Fruit fly (Drosophila melanogaster) whole organism, embryonic: Measurements from ENCODE around the gene ThrRS.
A peak's percentile ranks its signal among the peaks of the same experiment; 100 is the strongest.

Experiments
- CG1024 ChIP-seq: fragments of 200-800 bp; sonication (Bioruptor generic); IDR thresholded peaks from 2 replicates; pipeline ENCODE4 v1.3.6; 2022; ENCODE audit warnings: missing biosample characterization, missing genetic modification characterization
- CG15479 ChIP-seq: fragments of 200-800 bp; sonication (Bioruptor generic); optimal IDR thresholded peaks from 3 replicates; lab custom pipeline; 2019; ENCODE audit warnings: missing biosample characterization, mild to moderate bottlenecking, missing genetic modification characterization, moderate library complexity
- CG17612 ChIP-seq: fragments of 200-800 bp; sonication (Bioruptor generic); IDR thresholded peaks from 2 replicates; pipeline ENCODE4 v1.3.6; 2022; ENCODE audit warnings: missing biosample characterization, missing genetic modification characterization
- CG2129 ChIP-seq: fragments of 200-800 bp; sonication (Bioruptor generic); IDR thresholded peaks from 2 replicates; pipeline ENCODE4 v1.3.6; 2022; ENCODE audit warnings: missing biosample characterization, missing genetic modification characterization; ENCODE audit not compliant: partially characterized antibody
- CG2202 ChIP-seq: fragments of 200-800 bp; sonication (Bioruptor generic); optimal IDR thresholded peaks from 2 replicates; lab custom pipeline; 2018; ENCODE audit warnings: missing biosample characterization, mild to moderate bottlenecking, missing genetic modification characterization
- CG2712 ChIP-seq: fragments of 200-800 bp; optimal IDR thresholded peaks from 3 replicates; lab custom pipeline; 2019; ENCODE audit warnings: missing biosample characterization, mild to moderate bottlenecking, missing genetic modification characterization, moderate library complexity
- CG2889 ChIP-seq: fragments of 200-800 bp; sonication (Bioruptor generic); IDR thresholded peaks from 3 replicates; pipeline ENCODE4 v1.3.6; 2022; ENCODE audit warnings: missing biosample characterization, missing genetic modification characterization
- CG30431 ChIP-seq: fragments of 200-800 bp; sonication (Bioruptor generic); optimal IDR thresholded peaks from 2 replicates; lab custom pipeline; 2017; ENCODE audit warnings: missing biosample characterization, missing genetic modification characterization
- CG32767 ChIP-seq: fragments of 200-800 bp; sonication (Bioruptor generic); IDR thresholded peaks from 2 replicates; pipeline ENCODE4 v1.3.6; 2022; ENCODE audit warnings: missing biosample characterization, missing genetic modification characterization
- CG32772 ChIP-seq: fragments of 200-800 bp; sonication (Bioruptor generic); IDR thresholded peaks from 2 replicates; pipeline ENCODE4 v1.3.6; 2022; ENCODE audit warnings: missing biosample characterization, missing genetic modification characterization
- CG42726 ChIP-seq: fragments of 200-800 bp; sonication (Bioruptor generic); IDR thresholded peaks from 2 replicates; pipeline ENCODE4 v1.3.6; 2022; ENCODE audit warnings: missing biosample characterization, missing genetic modification characterization; ENCODE audit not compliant: partially characterized antibody
- CG4282 ChIP-seq: fragments of 200-800 bp; sonication (Bioruptor generic); optimal IDR thresholded peaks from 2 replicates; lab custom pipeline; 2016; ENCODE audit warnings: missing biosample characterization, missing genetic modification characterization
- CG7556 ChIP-seq: fragments of 200-800 bp; sonication (Bioruptor generic); optimal IDR thresholded peaks from 2 replicates; lab custom pipeline; 2017; ENCODE audit warnings: missing biosample characterization, mild to moderate bottlenecking, missing genetic modification characterization
- CG9437 ChIP-seq: fragments of 200-800 bp; sonication (Bioruptor generic); optimal IDR thresholded peaks from 2 replicates; lab custom pipeline; 2018; ENCODE audit warnings: missing biosample characterization, mild to moderate bottlenecking, missing genetic modification characterization
- CHES-1-like ChIP-seq: fragments of 200-800 bp; sonication (Bioruptor generic); optimal IDR thresholded peaks from 2 replicates; lab custom pipeline; 2016; ENCODE audit warnings: missing biosample characterization, missing genetic modification characterization
- Hey ChIP-seq: fragments of 200-800 bp; sonication (Bioruptor generic); optimal IDR thresholded peaks from 3 replicates; lab custom pipeline; 2018; ENCODE audit warnings: missing biosample characterization, mild to moderate bottlenecking, missing genetic modification characterization
- MESR4 ChIP-seq: fragments of 200-800 bp; sonication (Bioruptor generic); optimal IDR thresholded peaks from 2 replicates; lab custom pipeline; 2018; ENCODE audit warnings: missing biosample characterization, mild to moderate bottlenecking, missing genetic modification characterization, moderate library complexity
- Oaz ChIP-seq: fragments of 200-800 bp; sonication (Bioruptor generic); IDR thresholded peaks from 2 replicates; pipeline ENCODE4 v1.3.6; 2022; ENCODE audit warnings: missing biosample characterization, missing genetic modification characterization
- Optix ChIP-seq: fragments of 200-800 bp; sonication (Bioruptor generic); IDR thresholded peaks from 3 replicates; pipeline ENCODE4 v1.3.6; 2022; ENCODE audit warnings: missing biosample characterization, missing genetic modification characterization
- Ssrp ChIP-seq: fragments of 200-800 bp; sonication (Bioruptor generic); optimal IDR thresholded peaks from 2 replicates; lab custom pipeline; 2018; ENCODE audit warnings: missing biosample characterization, mild to moderate bottlenecking, missing genetic modification characterization, moderate library complexity
- Trl ChIP-seq, 3 experiments: fragments of >200 bp in 2 of 3; fragments of 200-800 bp in 1 of 3; sonication (Bioruptor generic) in 1 of 3; optimal IDR thresholded peaks; 2 replicates in 1 of 3; 3 replicates in 2 of 3; lab custom pipeline; 2016 to 2017; ENCODE audit warnings: missing biosample characterization in 1 of 3, missing genetic modification characterization in 1 of 3
- abd-A ChIP-seq: fragments of 200-800 bp; sonication (Bioruptor generic); optimal IDR thresholded peaks from 3 replicates; lab custom pipeline; 2019; ENCODE audit warnings: missing biosample characterization, mild to moderate bottlenecking, missing genetic modification characterization, moderate library complexity
- bsh ChIP-seq, 2 experiments: fragments of 200-800 bp; sonication (Bioruptor generic); optimal IDR thresholded peaks; 2 replicates each; lab custom pipeline; 2017 to 2018; ENCODE audit warnings: mild to moderate bottlenecking in 2 of 2, missing biosample characterization in 2 of 2, missing genetic modification characterization in 2 of 2, moderate library complexity in 1 of 2
- cad ChIP-seq: fragments of >200 bp; optimal IDR thresholded peaks from 2 replicates; lab custom pipeline; 2017; ENCODE audit warnings: missing biosample characterization, missing genetic modification characterization
- crp ChIP-seq, 2 experiments: fragments of 200-800 bp; sonication (Bioruptor generic); optimal IDR thresholded peaks; 2 replicates in 1 of 2; 3 replicates in 1 of 2; lab custom pipeline; 2017; ENCODE audit warnings: missing biosample characterization in 2 of 2, missing genetic modification characterization in 2 of 2, mild to moderate bottlenecking in 1 of 2, moderate library complexity in 1 of 2
- eve ChIP-seq, 2 experiments: fragments of >200 bp; optimal IDR thresholded peaks; 2 replicates each; lab custom pipeline; 2017; ENCODE audit warnings: missing biosample characterization in 2 of 2, missing genetic modification characterization in 2 of 2
- fu2 ChIP-seq: fragments of 200-800 bp; sonication (Bioruptor generic); optimal IDR thresholded peaks from 2 replicates; lab custom pipeline; 2016; ENCODE audit warnings: missing biosample characterization, missing genetic modification characterization
- gt ChIP-seq: fragments of 200-800 bp; sonication (Bioruptor generic); IDR thresholded peaks from 2 replicates; pipeline ENCODE4 v1.3.6; 2022; ENCODE audit warnings: missing biosample characterization, missing genetic modification characterization
- hth ChIP-seq: fragments of >200 bp; optimal IDR thresholded peaks from 2 replicates; lab custom pipeline; 2017; ENCODE audit warnings: inconsistent platforms
- lov ChIP-seq, 2 experiments: fragments of 200-800 bp in 1 of 2; fragments of >200 bp in 1 of 2; sonication (Bioruptor generic) in 1 of 2; IDR thresholded peaks in 1 of 2; optimal IDR thresholded peaks in 1 of 2; 2 replicates in 1 of 2; 3 replicates in 1 of 2; pipeline versions ENCODE4 v1.3.6 to Lab custom; 2017 to 2022; ENCODE audit warnings: missing biosample characterization in 1 of 2, missing genetic modification characterization in 1 of 2
- mam ChIP-seq: fragments of 200-800 bp; sonication (Bioruptor generic); optimal IDR thresholded peaks from 3 replicates; lab custom pipeline; 2016; ENCODE audit warnings: missing biosample characterization, missing genetic modification characterization
- nom ChIP-seq: fragments of 200-800 bp; sonication (Bioruptor generic); optimal IDR thresholded peaks from 2 replicates; lab custom pipeline; 2017; ENCODE audit warnings: missing biosample characterization, missing genetic modification characterization, mild to moderate bottlenecking, moderate library complexity, missing genetic modification reagents
- peb ChIP-seq: fragments of 200-800 bp; sonication (Bioruptor generic); IDR thresholded peaks from 2 replicates; pipeline ENCODE4 v1.3.6; 2022; ENCODE audit warnings: missing biosample characterization, missing genetic modification characterization
- phol ChIP-seq: fragments of 200-800 bp; sonication (Bioruptor generic); optimal IDR thresholded peaks from 3 replicates; lab custom pipeline; 2018; ENCODE audit warnings: missing biosample characterization, mild to moderate bottlenecking, missing genetic modification characterization, moderate library complexity
- prd ChIP-seq, 3 experiments: fragments of >200 bp in 2 of 3; fragments of 200-800 bp in 1 of 3; sonication (Bioruptor generic) in 1 of 3; optimal IDR thresholded peaks in 2 of 3; IDR thresholded peaks in 1 of 3; 2 replicates in 2 of 3; 3 replicates in 1 of 3; pipeline versions ENCODE4 v1.3.6 to Lab custom; 2017 to 2022; ENCODE audit warnings: missing biosample characterization in 1 of 3, missing genetic modification characterization in 1 of 3
- sc ChIP-seq, 3 experiments: fragments of >200 bp in 2 of 3; fragments of 200-800 bp in 1 of 3; sonication (Bioruptor generic) in 1 of 3; optimal IDR thresholded peaks; 2 replicates in 2 of 3; 3 replicates in 1 of 3; lab custom pipeline; 2017; ENCODE audit warnings: mild to moderate bottlenecking in 1 of 3, missing biosample characterization in 1 of 3, missing genetic modification characterization in 1 of 3, missing genetic modification reagents in 1 of 3
- slbo ChIP-seq: fragments of 200-800 bp; sonication (Bioruptor generic); IDR thresholded peaks from 2 replicates; pipeline ENCODE4 v1.3.6; 2022; ENCODE audit warnings: missing biosample characterization, missing genetic modification characterization
- slou ChIP-seq: fragments of 200-800 bp; sonication (Bioruptor generic); optimal IDR thresholded peaks from 3 replicates; lab custom pipeline; 2016; ENCODE audit warnings: missing biosample characterization, missing genetic modification characterization
- sqz ChIP-seq: fragments of 200-800 bp; sonication (Bioruptor generic); optimal IDR thresholded peaks from 3 replicates; lab custom pipeline; 2018; ENCODE audit warnings: missing biosample characterization, mild to moderate bottlenecking, missing genetic modification characterization
- stwl ChIP-seq: fragments of 200-800 bp; sonication (Bioruptor generic); optimal IDR thresholded peaks from 3 replicates; lab custom pipeline; 2018; ENCODE audit warnings: missing biosample characterization, mild to moderate bottlenecking, missing genetic modification characterization, moderate library complexity
- tll ChIP-seq, 2 experiments: fragments of 200-800 bp in 1 of 2; fragments of >200 bp in 1 of 2; sonication (Bioruptor generic) in 1 of 2; optimal IDR thresholded peaks; 2 replicates each; lab custom pipeline; 2017 to 2019; ENCODE audit warnings: missing biosample characterization in 2 of 2, missing genetic modification characterization in 2 of 2, mild to moderate bottlenecking in 1 of 2, moderate library complexity in 1 of 2
- twi ChIP-seq: fragments of 200-800 bp; optimal IDR thresholded peaks from 2 replicates; lab custom pipeline; 2019; ENCODE audit warnings: missing biosample characterization, mild to moderate bottlenecking, missing genetic modification characterization, moderate library complexity
- zen ChIP-seq: fragments of 200-800 bp; sonication (Bioruptor generic); optimal IDR thresholded peaks from 3 replicates; lab custom pipeline; 2018; ENCODE audit warnings: missing biosample characterization, mild to moderate bottlenecking, missing genetic modification characterization, moderate library complexity

ThrRS gene

dm6 chr2L:12087442-12087841 is 16.1 kb upstream of the ThrRS start (continued):
- TF ChIP-seq CHES-1-like = no peak
- no peak for TF ChIP-seq CG2129 (GFP tag; lab: Robert Waterston, UW)
- TF ChIP-seq nom (GFP tag; lab: Kevin White, UChicago) = no peak
- TF ChIP-seq slbo (GFP tag; lab: Robert Waterston, UW) = no peak

- peak; percentile 33 for TF ChIP-seq cad (GFP tag; lab: Kevin White, UChicago)
- no peak for TF ChIP-seq CG2202 (tag; lab: Kevin White, UChicago)
- peak in 1 of 2 experiments; percentile 94 for TF ChIP-seq tll (GFP tag; optimal IDR thresholded peaks at IDR 0.05; lab: Kevin White, UChicago)
- no peak for TF ChIP-seq Oaz (GFP tag; lab: Robert Waterston, UW)
- TF ChIP-seq, all 482 proteins: peak for 2
Measured at dm6 chr2L:12089145-12089544, 14.4 kb upstream of the ThrRS start.

- TF ChIP-seq CG32772 (GFP tag; lab: Robert Waterston, UW) (no peak), peb (GFP tag; lab: Robert Waterston, UW) (no peak), Trl (optimal IDR thresholded peaks at IDR 0.05; lab: Kevin White, UChicago) (no peak), Trl (GFP tag; optimal IDR thresholded peaks at IDR 0.05; lab: Kevin White, UChicago) (no peak), slou (no peak), phol (no peak), lov (optimal IDR thresholded peaks at IDR 0.05; lab: Kevin White, UChicago) (no peak), lov (GFP tag; IDR thresholded peaks at IDR 0.05; lab: Robert Waterston, UW) (no peak), CG42726 (no peak), CG32767 (GFP tag; lab: Robert Waterston, UW) (no peak), gt (GFP tag; lab: Robert Waterston, UW) (no peak), CG30431 (no peak), Ssrp (tag; lab: Kevin White, UChicago) (no peak), CG17612 (no peak)
- TF ChIP-seq, all 482 proteins: peak for 0
Measured at dm6 chr2L:12091522-12091921, 12.0 kb upstream of the ThrRS start, which contains the start of gene Pex19. Gene Pex19, plus strand, starts transcription at chr2L:12091822.

- TF ChIP-seq tll (GFP tag; optimal IDR thresholded peaks at IDR 0.05; lab: Kevin White, UChicago) = peak in 1 of 2 experiments; percentile 95
- no peak for TF ChIP-seq prd (optimal IDR thresholded peaks at IDR 0.05; lab: Kevin White, UChicago)
- TF ChIP-seq prd (GFP tag; IDR thresholded peaks at IDR 0.05; lab: Robert Waterston, UW) = peak; percentile 3; the same call in 1 of the 3 replicates
- peak; percentile 86 for TF ChIP-seq cad (GFP tag; lab: Kevin White, UChicago)
- TF ChIP-seq CG1024 (GFP tag; lab: Robert Waterston, UW) = no peak
- no peak for TF ChIP-seq CG2712
- no peak for TF ChIP-seq stwl (tag; lab: Kevin White, UChicago)
- no peak for TF ChIP-seq hth (lab: Kevin White, UChicago)
- TF ChIP-seq abd-A (tag; lab: Kevin White, UChicago) = no peak
- TF ChIP-seq sqz (GFP tag; lab: Kevin White, UChicago) = no peak
- TF ChIP-seq crp (GFP tag; optimal IDR thresholded peaks at IDR 0.05; lab: Kevin White, UChicago) = no peak
- no peak for TF ChIP-seq CG4282 (GFP tag; lab: Kevin White, UChicago)
Measured at dm6 chr2L:12092041-12092440, 11.5 kb upstream of the ThrRS start.

- TF ChIP-seq sc (optimal IDR thresholded peaks at IDR 0.05; lab: Kevin White, UChicago) (no peak), sc (GFP tag; optimal IDR thresholded peaks at IDR 0.05; lab: Kevin White, UChicago) (no peak), twi (tag; lab: Kevin White, UChicago) (peak; percentile 74), bsh (GFP tag; optimal IDR thresholded peaks at IDR 0.05; lab: Kevin White, UChicago) (no peak), CG9437 (no peak), CG7556 (GFP tag; lab: Kevin White, UChicago) (no peak), Optix (GFP tag; lab: Robert Waterston, UW) (no peak), MESR4 (no peak), mam (GFP tag; lab: Kevin White, UChicago) (no peak), CG15479 (peak; percentile 65), CG2889 (GFP tag; lab: Robert Waterston, UW) (no peak), Hey (tag; lab: Kevin White, UChicago) (no peak), eve (GFP tag; optimal IDR thresholded peaks at IDR 0.05; lab: Kevin White, UChicago) (no peak), zen (tag; lab: Kevin White, UChicago) (peak; percentile 62), fu2 (GFP tag; lab: Kevin White, UChicago) (no peak)
Measured at dm6 chr2L:12092719-12093118, 10.8 kb upstream of the ThrRS start.
